Worm (Caenorhabditis elegans): ENCODE measurements around the gene F11A5.5.
A peak's percentile ranks its signal among the peaks of the same experiment; 100 is the strongest.

The F11A5.5 gene

DNA sequence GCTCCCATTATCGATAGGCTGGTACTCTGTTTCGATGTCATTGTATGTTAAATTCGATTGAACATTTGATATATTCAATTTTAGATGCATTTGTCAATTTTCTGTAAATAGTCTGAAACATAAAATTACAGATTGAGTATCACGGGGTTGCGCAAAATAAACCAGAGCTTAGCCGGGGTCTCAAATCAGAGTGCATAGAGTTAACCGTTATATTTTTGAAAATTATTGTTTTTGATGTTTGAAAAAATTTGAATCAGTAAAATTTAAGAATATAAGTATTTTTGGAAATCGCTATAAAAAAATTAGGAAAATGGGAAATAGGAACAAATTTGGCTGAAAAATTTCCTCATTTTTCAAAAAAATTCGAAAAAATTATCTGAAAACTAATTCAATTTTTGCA, 38.5 kb upstream of the F11A5.5 start, which contains the start of gene F10A3.17:
F10A3.17 (minus strand) TSS at position 101 of the 400 bp plus-strand sequence.
- TF ChIP-seq efl-1 (optimal IDR thresholded peaks at IDR 0.05) (no peak), efl-1 (GFP tag; optimal IDR thresholded peaks at IDR 0.05 in 1 of 2) (no peak), hlh-17 (GFP tag; optimal IDR thresholded peaks at IDR 0.05; ENCODE audit: borderline replicate concordance) (no peak), lin-15B (tag; optimal IDR thresholded peaks at IDR 0.05) (no peak), nhr-76 (tag; optimal IDR thresholded peaks at IDR 0.05) (no peak), rnt-1 (tag; optimal IDR thresholded peaks at IDR 0.05) (no peak), unc-62 (GFP tag; optimal IDR thresholded peaks at IDR 0.05) (no peak), lin-35 (GFP tag; optimal IDR thresholded peaks at IDR 0.05) (no peak), snpc-4 (tag; optimal IDR thresholded peaks at IDR 0.05) (no peak), sup-37 (GFP tag; optimal IDR thresholded peaks at IDR 0.05) (no peak), pag-3 (tag; optimal IDR thresholded peaks at IDR 0.05; ENCODE audit: borderline replicate concordance, insufficient read depth) (no peak), irx-1 (tag; optimal IDR thresholded peaks at IDR 0.05) (no peak), efl-3 (GFP tag; optimal IDR thresholded peaks at IDR 0.05) (no peak), vab-15 (tag; optimal IDR thresholded peaks at IDR 0.05) (no peak), zag-1 (tag; optimal IDR thresholded peaks at IDR 0.05) (no peak), grh-1 (GFP tag; IDR thresholded peaks at IDR 0.05) (no peak)

DNA sequence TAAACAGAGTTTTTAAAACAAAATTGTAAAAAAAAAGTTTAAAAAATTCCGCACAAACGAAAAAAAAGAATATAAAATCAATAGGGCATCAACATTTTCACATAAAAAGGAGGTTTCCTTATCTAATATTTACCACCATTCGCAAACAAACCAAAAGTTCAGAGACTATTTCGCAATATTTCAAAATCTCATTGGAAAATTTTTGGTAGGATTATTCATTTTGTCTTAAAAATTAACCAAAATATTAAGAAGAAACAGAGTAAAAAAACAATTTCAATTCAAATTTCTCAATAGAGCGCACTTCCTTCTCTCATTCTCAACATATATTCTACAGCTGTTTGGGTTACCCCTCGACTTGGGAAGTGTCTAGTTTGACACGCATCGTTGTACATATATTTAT, 38.0 kb upstream of the F11A5.5 start:
- peak; percentile 79 for TF ChIP-seq zip-4 (GFP tag; optimal IDR thresholded peaks at IDR 0.05)
- TF ChIP-seq elt-2 (tag; optimal IDR thresholded peaks at IDR 0.05) = peak; percentile 24
- peak; percentile 2 for TF ChIP-seq snpc-4 (tag; optimal IDR thresholded peaks at IDR 0.05)
- peak in 1 of 2 experiments; percentile 9 for TF ChIP-seq efl-1 (optimal IDR thresholded peaks at IDR 0.05)
- TF ChIP-seq efl-1 (GFP tag; optimal IDR thresholded peaks at IDR 0.05 in 1 of 2) = peak in 1 of 2 experiments; percentile 4
- TF ChIP-seq skn-1 (tag; optimal IDR thresholded peaks at IDR 0.05) = peak; percentile 2
- TF ChIP-seq lsy-2 (tag; optimal IDR thresholded peaks at IDR 0.05) = no peak

ce11 chrV:16162124-16162735, 35.9 kb upstream of the F11A5.5 start, which contains the start of the genes str-109 and F10A3.11:
str-109 (minus strand) TSS chrV:16162224.
F10A3.11 (plus strand) TSS chrV:16162685.
- TF ChIP-seq nhr-20 (tag; optimal IDR thresholded peaks at IDR 0.05) (no peak), dpl-1 (GFP tag; optimal IDR thresholded peaks at IDR 0.05) (no peak), efl-1 (optimal IDR thresholded peaks at IDR 0.05) (no peak), efl-1 (GFP tag; optimal IDR thresholded peaks at IDR 0.05 in 1 of 2) (no peak), rnt-1 (tag; optimal IDR thresholded peaks at IDR 0.05) (no peak)

DNA sequence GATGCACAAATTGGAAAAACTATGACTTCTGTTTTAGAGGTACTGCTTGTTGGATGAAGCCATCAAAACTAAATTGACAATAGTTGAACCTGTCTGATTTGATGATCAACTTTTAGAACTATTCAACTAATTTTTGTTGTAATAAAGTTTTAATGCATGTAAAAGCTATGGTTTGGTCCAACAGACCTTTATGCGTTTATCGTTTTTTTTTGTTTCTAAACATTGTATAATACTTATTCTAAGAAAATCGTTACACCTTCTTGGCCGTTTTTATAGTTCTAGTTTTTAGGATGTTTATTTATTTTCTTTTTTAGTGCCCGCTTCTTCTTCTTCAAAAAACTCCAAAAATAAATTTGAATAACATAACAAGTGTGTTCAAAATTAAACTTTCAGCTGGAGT, 34.4 kb upstream of the F11A5.5 start, which contains the start of gene F10A3.12:
F10A3.12 (plus strand) TSS at position 301 of the 400 bp plus-strand sequence.
- no peak for TF ChIP-seq ztf-11 (tag; optimal IDR thresholded peaks at IDR 0.05)
- no peak for TF ChIP-seq fkh-10 (GFP tag; optimal IDR thresholded peaks at IDR 0.05)
- TF ChIP-seq irx-1 (tag; optimal IDR thresholded peaks at IDR 0.05) = no peak
- TF ChIP-seq lin-13 (GFP tag; optimal IDR thresholded peaks at IDR 0.05) = no peak
- TF ChIP-seq C16A3.4 (tag; optimal IDR thresholded peaks at IDR 0.05) = no peak
- TF ChIP-seq egl-13 (tag; optimal IDR thresholded peaks at IDR 0.05) = no peak

ce11 chrV:16165936-16166335, 32.2 kb upstream of the F11A5.5 start, which contains the start of gene str-108:
str-108 (plus strand) TSS chrV:16166236.
- TF ChIP-seq isw-1 (GFP tag; IDR thresholded peaks at IDR 0.05) (no peak), zag-1 (tag; optimal IDR thresholded peaks at IDR 0.05) (no peak), unc-30 (tag; optimal IDR thresholded peaks at IDR 0.05) (no peak), zip-4 (GFP tag; optimal IDR thresholded peaks at IDR 0.05) (no peak), nhr-12 (tag; optimal IDR thresholded peaks at IDR 0.05) (no peak), xbp-1 (tag; optimal IDR thresholded peaks at IDR 0.05) (no peak), mep-1 (tag; optimal IDR thresholded peaks at IDR 0.05) (no peak), ztf-4 (tag; optimal IDR thresholded peaks at IDR 0.05) (no peak), Y116A8C.19 (tag; optimal IDR thresholded peaks at IDR 0.05; ENCODE audit: borderline replicate concordance) (no peak), nhr-47 (tag; optimal IDR thresholded peaks at IDR 0.05) (no peak), C04F5.9 (tag; optimal IDR thresholded peaks at IDR 0.05) (no peak), egl-13 (tag; optimal IDR thresholded peaks at IDR 0.05) (no peak), aha-1 (tag; optimal IDR thresholded peaks at IDR 0.05) (no peak), unc-130 (tag; optimal IDR thresholded peaks at IDR 0.05) (no peak), tlp-1 (tag; optimal IDR thresholded peaks at IDR 0.05) (no peak), C34B4.2 (tag; optimal IDR thresholded peaks at IDR 0.05) (no peak)

Data from whole organism, L1 larva.